Fruit fly (Drosophila melanogaster) whole organism, wandering third instar larva: Measurements from ENCODE around the gene CG11837.

Experiments used
- Abd-B ChIP-seq: fragments of >200 bp; optimal IDR thresholded peaks from 2 replicates; lab custom pipeline; 2017; ENCODE audit warnings: missing biosample characterization, missing genetic modification characterization
- CG32264 ChIP-seq: fragments of 200-800 bp; sonication (Bioruptor generic); optimal IDR thresholded peaks from 2 replicates; lab custom pipeline; 2016; ENCODE audit warnings: missing biosample characterization, missing genetic modification characterization
- CG9705 ChIP-seq: fragments of 200-800 bp; sonication (Bioruptor generic); optimal IDR thresholded peaks from 2 replicates; lab custom pipeline; 2018; ENCODE audit warnings: missing biosample characterization, mild to moderate bottlenecking, missing genetic modification characterization
- CrebA ChIP-seq: fragments of 200-800 bp; sonication (Bioruptor generic); optimal IDR thresholded peaks from 2 replicates; lab custom pipeline; 2016; ENCODE audit warnings: missing biosample characterization, mild to moderate bottlenecking, missing genetic modification characterization, borderline replicate concordance
- Dfd ChIP-seq: fragments of >200 bp; optimal IDR thresholded peaks from 2 replicates; lab custom pipeline; 2017; ENCODE audit warnings: missing biosample characterization, missing genetic modification characterization
- Dif ChIP-seq: fragments of 200-275, 200-300 bp; sonication (Bioruptor generic); optimal IDR thresholded peaks from 2 replicates; lab custom pipeline; 2018; ENCODE audit warnings: missing biosample characterization, missing genetic modification characterization; ENCODE audit not compliant: partially characterized antibody
- GATAd ChIP-seq: sonication (Bioruptor generic); optimal IDR thresholded peaks from 2 replicates; lab custom pipeline; 2016; ENCODE audit warnings: missing biosample characterization, missing genetic modification characterization
- HLH106 ChIP-seq: fragments of 200-800 bp; optimal IDR thresholded peaks from 3 replicates; lab custom pipeline; 2019; ENCODE audit warnings: missing biosample characterization, mild to moderate bottlenecking, missing genetic modification characterization, moderate library complexity
- Hnf4 ChIP-seq: fragments of 200-800 bp; sonication (Bioruptor generic); optimal IDR thresholded peaks from 2 replicates; lab custom pipeline; 2016; ENCODE audit warnings: missing biosample characterization, mild to moderate bottlenecking, missing genetic modification characterization
- Hr78 ChIP-seq: fragments of >200 bp; optimal IDR thresholded peaks from 2 replicates; lab custom pipeline; 2017; ENCODE audit warnings: missing biosample characterization, missing genetic modification characterization
- Hr83 ChIP-seq: fragments of 200-300 bp; sonication (Bioruptor generic); optimal IDR thresholded peaks from 2 replicates; lab custom pipeline; 2016; ENCODE audit warnings: missing biosample characterization, mild to moderate bottlenecking, missing genetic modification characterization, moderate library complexity; ENCODE audit not compliant: poor library complexity, severe bottlenecking
- Jra ChIP-seq: sonication (Bioruptor generic); optimal IDR thresholded peaks from 2 replicates; lab custom pipeline; 2016; ENCODE audit warnings: missing biosample characterization, missing genetic modification characterization
- Mio ChIP-seq: sonication (Bioruptor generic); optimal IDR thresholded peaks from 2 replicates; lab custom pipeline; 2016; ENCODE audit warnings: missing biosample characterization, missing genetic modification characterization
- Myc ChIP-seq: fragments of >200 bp; optimal IDR thresholded peaks from 2 replicates; lab custom pipeline; 2017
- N ChIP-seq: fragments of >200 bp; optimal IDR thresholded peaks from 2 replicates; lab custom pipeline; 2018; ENCODE audit warnings: missing biosample characterization, missing external identifiers, missing genetic modification characterization
- OdsH ChIP-seq: fragments of 200-800 bp; sonication (Bioruptor generic); optimal IDR thresholded peaks from 2 replicates; lab custom pipeline; 2016; ENCODE audit warnings: missing biosample characterization, mild to moderate bottlenecking, missing genetic modification characterization
- Rel ChIP-seq, 2 experiments: fragments of 200-800 bp; sonication (Bioruptor generic) in 1 of 2; optimal IDR thresholded peaks; 2 replicates in 1 of 2; 3 replicates in 1 of 2; lab custom pipeline; 2016 to 2019; ENCODE audit warnings: mild to moderate bottlenecking in 2 of 2, missing biosample characterization in 2 of 2, missing genetic modification characterization in 2 of 2, moderate library complexity in 1 of 2
- Sp1 ChIP-seq: fragments of 200-800 bp; sonication (Bioruptor generic); optimal IDR thresholded peaks from 3 replicates; lab custom pipeline; 2019; ENCODE audit warnings: missing biosample characterization, mild to moderate bottlenecking, missing genetic modification characterization, moderate library complexity
- Vsx2 ChIP-seq: fragments of 200-300, 225-300 bp; sonication (Bioruptor generic); optimal IDR thresholded peaks from 2 replicates; lab custom pipeline; 2018; ENCODE audit warnings: missing biosample characterization, missing genetic modification characterization; ENCODE audit not compliant: partially characterized antibody
- br ChIP-seq: fragments of 200-800 bp; sonication (Bioruptor generic); optimal IDR thresholded peaks from 2 replicates; lab custom pipeline; 2016; ENCODE audit warnings: missing biosample characterization, missing genetic modification characterization
- brk ChIP-seq: fragments of 200-800 bp; sonication (Bioruptor generic); optimal IDR thresholded peaks from 2 replicates; lab custom pipeline; 2016; ENCODE audit warnings: missing biosample characterization, mild to moderate bottlenecking, missing genetic modification characterization
- dl ChIP-seq, 2 experiments: fragments of 175-275, 200-275 bp in 1 of 2; fragments of 200-275 bp in 1 of 2; sonication (Bioruptor generic); optimal IDR thresholded peaks; lab custom pipeline; 2018; ENCODE audit warnings: mild to moderate bottlenecking in 2 of 2, missing biosample characterization in 2 of 2, missing genetic modification characterization in 2 of 2, moderate library complexity in 2 of 2; ENCODE audit not compliant: partially characterized antibody in 2 of 2, insufficient read depth in 1 of 2
- dmrt93B ChIP-seq: fragments of 200-800 bp; sonication (Bioruptor generic); optimal IDR thresholded peaks from 2 replicates; lab custom pipeline; 2018; ENCODE audit warnings: missing biosample characterization, mild to moderate bottlenecking, missing genetic modification characterization
- dsf ChIP-seq: sonication (Bioruptor generic); optimal IDR thresholded peaks from 2 replicates; lab custom pipeline; 2016; ENCODE audit warnings: missing biosample characterization, missing genetic modification characterization, borderline replicate concordance
- ey ChIP-seq: fragments of 200-800 bp; sonication (Bioruptor generic); optimal IDR thresholded peaks from 2 replicates; lab custom pipeline; 2016; ENCODE audit warnings: missing biosample characterization, missing genetic modification characterization
- foxo ChIP-seq, 2 experiments: fragments of 200-800 bp; sonication (Bioruptor generic); optimal IDR thresholded peaks; 2 replicates in 1 of 2; 3 replicates in 1 of 2; lab custom pipeline; 2016 to 2017; ENCODE audit warnings: missing biosample characterization in 2 of 2, missing genetic modification characterization in 2 of 2
- fru ChIP-seq: fragments of 200-800 bp; sonication (Bioruptor generic); optimal IDR thresholded peaks from 3 replicates; lab custom pipeline; 2016; ENCODE audit warnings: missing biosample characterization, mild to moderate bottlenecking, missing genetic modification characterization
- h ChIP-seq: fragments of 200-800 bp; sonication (Bioruptor generic); optimal IDR thresholded peaks from 3 replicates; lab custom pipeline; 2016; ENCODE audit warnings: missing biosample characterization, mild to moderate bottlenecking, missing genetic modification characterization
- jim ChIP-seq: fragments of 175-275, 200-325 bp; sonication (Bioruptor generic); optimal IDR thresholded peaks from 2 replicates; lab custom pipeline; 2016; ENCODE audit warnings: missing biosample characterization, mild to moderate bottlenecking, missing genetic modification characterization
- lola ChIP-seq: fragments of >200 bp; optimal IDR thresholded peaks from 2 replicates; lab custom pipeline; 2017; ENCODE audit warnings: missing biosample characterization, missing genetic modification characterization
- pan ChIP-seq: fragments of >200 bp; optimal IDR thresholded peaks from 2 replicates; lab custom pipeline; 2017
- psq ChIP-seq: fragments of 200-800 bp; sonication (Bioruptor generic); optimal IDR thresholded peaks from 3 replicates; lab custom pipeline; 2017; ENCODE audit warnings: missing biosample characterization, mild to moderate bottlenecking, missing genetic modification characterization, moderate library complexity
- rgr ChIP-seq: fragments of 200-800 bp; sonication (Bioruptor generic); optimal IDR thresholded peaks from 3 replicates; lab custom pipeline; 2016; ENCODE audit warnings: missing biosample characterization, mild to moderate bottlenecking, missing genetic modification characterization
- sage ChIP-seq: fragments of 200-800 bp; sonication (Bioruptor generic); optimal IDR thresholded peaks from 2 replicates; lab custom pipeline; 2016; ENCODE audit warnings: missing biosample characterization, mild to moderate bottlenecking, missing genetic modification characterization
- sv ChIP-seq: fragments of 200-800 bp; sonication (Bioruptor generic); optimal IDR thresholded peaks from 3 replicates; lab custom pipeline; 2016; ENCODE audit warnings: missing biosample characterization, missing genetic modification characterization
- tai ChIP-seq: sonication (Bioruptor generic); optimal IDR thresholded peaks from 2 replicates; lab custom pipeline; 2016; ENCODE audit warnings: missing biosample characterization, missing genetic modification characterization
- usp ChIP-seq: fragments of >200 bp; optimal IDR thresholded peaks from 2 replicates; lab custom pipeline; 2017; ENCODE audit warnings: missing biosample characterization, missing genetic modification characterization
- woc ChIP-seq: sonication (Bioruptor generic); optimal IDR thresholded peaks from 2 replicates; lab custom pipeline; 2016; ENCODE audit warnings: missing biosample characterization, mild to moderate bottlenecking, missing genetic modification characterization

The CG11837 gene

dm6 chr3R:29075631-29076398 is 26.5 kb downstream of the CG11837 start:
- TF ChIP-seq br (peak; percentile 68), N (no peak), h (GFP tag; lab: Kevin White, UChicago) (peak; percentile 79), usp (GFP tag; lab: Kevin White, UChicago) (no peak), Mio (GFP tag; lab: Kevin White, UChicago) (peak; percentile 42), Abd-B (no peak), Hr78 (GFP tag; lab: Kevin White, UChicago) (no peak), tai (GFP tag; lab: Kevin White, UChicago) (peak; percentile 68), Dfd (no peak), jim (GFP tag; lab: Kevin White, UChicago) (no peak), psq (GFP tag; lab: Kevin White, UChicago) (peak; percentile 51), sage (GFP tag; lab: Kevin White, UChicago) (no peak), fru (GFP tag; lab: Kevin White, UChicago) (peak; percentile 59), dmrt93B (GFP tag; lab: Kevin White, UChicago) (peak; percentile 37), Hnf4 (GFP tag; lab: Kevin White, UChicago) (peak; percentile 74), ey (peak; percentile 81), CG32264 (GFP tag; lab: Kevin White, UChicago) (peak; percentile 52), Jra (GFP tag; lab: Kevin White, UChicago) (peak; percentile 59), Dif (GFP tag; lab: Kevin White, UChicago) (no peak), CrebA (no peak), Sp1 (GFP tag; lab: Kevin White, UChicago) (peak; percentile 76), Vsx2 (no peak), Myc (lab: Kevin White, UChicago) (no peak), brk (GFP tag; lab: Kevin White, UChicago) (peak; percentile 22), pan (lab: Kevin White, UChicago) (no peak), woc (GFP tag; lab: Kevin White, UChicago) (peak; percentile 75), lola (GFP tag; lab: Kevin White, UChicago) (no peak), dl (GFP tag; optimal IDR thresholded peaks at IDR 0.05; lab: Kevin White, UChicago; ENCODE audit: insufficient read depth in 1 of 2, partially characterized antibody in 2 of 2) (no peak), HLH106 (tag; lab: Kevin White, UChicago) (peak; percentile 74), dsf (GFP tag; lab: Kevin White, UChicago) (no peak), CG9705 (GFP tag; lab: Kevin White, UChicago) (no peak), foxo (GFP tag; optimal IDR thresholded peaks at IDR 0.05; lab: Kevin White, UChicago) (peak in 1 of 2 experiments; percentile 68), sv (GFP tag; lab: Kevin White, UChicago) (no peak), Hr83 (GFP tag; lab: Kevin White, UChicago) (peak; percentile 39), rgr (GFP tag; lab: Kevin White, UChicago) (peak; percentile 80), Rel (GFP tag; optimal IDR thresholded peaks at IDR 0.05; lab: Kevin White, UChicago) (no peak), Rel (tag; optimal IDR thresholded peaks at IDR 0.05; lab: Kevin White, UChicago) (peak; percentile 30), OdsH (GFP tag; lab: Kevin White, UChicago) (peak; percentile 67), GATAd (GFP tag; lab: Kevin White, UChicago) (peak; percentile 48)

dm6 chr3R:29076609-29077008 is 27.3 kb downstream of the CG11837 start:
- no peak for TF ChIP-seq ey
